Fruit fly (Drosophila melanogaster) whole organism, pupa: ENCODE data around the gene eco.

Experiments used
- CG10348 ChIP-seq: fragments of 200-800 bp; sonication (Bioruptor generic); IDR thresholded peaks from 2 replicates; pipeline ENCODE4 v1.3.6; 2022; ENCODE audit warnings: missing biosample characterization, missing genetic modification characterization
- CG12605 ChIP-seq: fragments of 200-800 bp; sonication (Bioruptor generic); IDR thresholded peaks from 2 replicates; pipeline ENCODE4 v1.3.6; 2022; ENCODE audit warnings: missing biosample characterization, missing genetic modification characterization
- CG13204 ChIP-seq: fragments of 200-800 bp; sonication (Bioruptor generic); optimal IDR thresholded peaks from 2 replicates; lab custom pipeline; 2018; ENCODE audit warnings: missing biosample characterization, mild to moderate bottlenecking, missing genetic modification characterization, moderate library complexity
- CG14655 ChIP-seq: fragments of 200-800 bp; sonication (Bioruptor generic); optimal IDR thresholded peaks from 3 replicates; lab custom pipeline; 2017; ENCODE audit warnings: mild to moderate bottlenecking, missing biosample characterization, missing genetic modification reagents, missing genetic modification characterization
- CG15710 ChIP-seq: fragments of 200-800 bp; sonication (Bioruptor generic); optimal IDR thresholded peaks from 2 replicates; lab custom pipeline; 2018; ENCODE audit warnings: missing biosample characterization, mild to moderate bottlenecking, missing genetic modification characterization, moderate library complexity
- CG17806 ChIP-seq: fragments of 200-800 bp; sonication (Bioruptor generic); optimal IDR thresholded peaks from 2 replicates; lab custom pipeline; 2018; ENCODE audit warnings: missing biosample characterization, mild to moderate bottlenecking, missing genetic modification characterization, moderate library complexity
- CG32121 ChIP-seq: fragments of 200-800 bp; sonication (Bioruptor generic); IDR thresholded peaks from 2 replicates; pipeline ENCODE4 v1.3.6; 2022; ENCODE audit warnings: missing biosample characterization, missing genetic modification characterization
- CG34367 ChIP-seq: fragments of 200-800 bp; sonication (Bioruptor generic); optimal IDR thresholded peaks from 2 replicates; lab custom pipeline; 2018; ENCODE audit warnings: missing biosample characterization, mild to moderate bottlenecking, missing genetic modification characterization
- CG4496 ChIP-seq: fragments of 200-800 bp; sonication (Bioruptor generic); IDR thresholded peaks from 3 replicates; pipeline ENCODE4 v1.3.6; 2022; ENCODE audit warnings: missing biosample characterization, missing genetic modification characterization
- CG8159 ChIP-seq: fragments of 200-800 bp; sonication (Bioruptor generic); optimal IDR thresholded peaks from 3 replicates; lab custom pipeline; 2018; ENCODE audit warnings: missing biosample characterization, mild to moderate bottlenecking, missing genetic modification characterization, moderate library complexity
- CG8301 ChIP-seq: fragments of 200-800 bp; sonication (Bioruptor generic); optimal IDR thresholded peaks from 2 replicates; lab custom pipeline; 2018; ENCODE audit warnings: missing biosample characterization, mild to moderate bottlenecking, missing genetic modification characterization
- CG9948 ChIP-seq: fragments of 200-800 bp; sonication (Bioruptor generic); optimal IDR thresholded peaks from 2 replicates; lab custom pipeline; 2018; ENCODE audit warnings: missing biosample characterization, mild to moderate bottlenecking, missing genetic modification characterization, moderate library complexity
- D1 ChIP-seq: fragments of 200-800 bp; sonication (Bioruptor generic); optimal IDR thresholded peaks from 2 replicates; lab custom pipeline; 2018; ENCODE audit warnings: missing biosample characterization, mild to moderate bottlenecking, missing genetic modification characterization, moderate library complexity
- EcR ChIP-seq: fragments of 200-800 bp; sonication (Bioruptor generic); optimal IDR thresholded peaks from 3 replicates; lab custom pipeline; 2019; ENCODE audit warnings: missing biosample characterization, missing genetic modification characterization, mild to moderate bottlenecking, moderate library complexity, missing genetic modification reagents
- Ets98B ChIP-seq: fragments of 200-800 bp; sonication (Bioruptor generic); IDR thresholded peaks from 2 replicates; pipeline ENCODE4 v1.3.6; 2022; ENCODE audit warnings: missing biosample characterization, missing genetic modification characterization
- Pif1A ChIP-seq: fragments of 200-800 bp; sonication (Bioruptor generic); optimal IDR thresholded peaks from 3 replicates; lab custom pipeline; 2016; ENCODE audit warnings: missing biosample characterization, missing genetic modification characterization
- Pif1B ChIP-seq: fragments of 200-800 bp; sonication (Bioruptor generic); optimal IDR thresholded peaks from 3 replicates; lab custom pipeline; 2016; ENCODE audit warnings: missing biosample characterization, missing genetic modification characterization
- Snoo ChIP-seq: fragments of 200-800 bp; sonication (Bioruptor generic); optimal IDR thresholded peaks from 3 replicates; lab custom pipeline; 2017; ENCODE audit warnings: missing biosample characterization, mild to moderate bottlenecking, missing genetic modification characterization, inconsistent platforms
- fd96Ca ChIP-seq: fragments of 200-800 bp; sonication (Bioruptor generic); IDR thresholded peaks from 3 replicates; pipeline ENCODE4 v1.3.6; 2022; ENCODE audit warnings: missing biosample characterization, missing genetic modification characterization
- gl ChIP-seq: fragments of 200-800 bp; sonication (Bioruptor generic); optimal IDR thresholded peaks from 2 replicates; lab custom pipeline; 2018; ENCODE audit warnings: missing biosample characterization, mild to moderate bottlenecking, missing genetic modification characterization
- rn ChIP-seq: fragments of 200-800 bp; sonication (Bioruptor generic); IDR thresholded peaks from 2 replicates; pipeline ENCODE4 v1.3.6; 2022; ENCODE audit warnings: missing biosample characterization, missing genetic modification characterization

The eco gene

DNA sequence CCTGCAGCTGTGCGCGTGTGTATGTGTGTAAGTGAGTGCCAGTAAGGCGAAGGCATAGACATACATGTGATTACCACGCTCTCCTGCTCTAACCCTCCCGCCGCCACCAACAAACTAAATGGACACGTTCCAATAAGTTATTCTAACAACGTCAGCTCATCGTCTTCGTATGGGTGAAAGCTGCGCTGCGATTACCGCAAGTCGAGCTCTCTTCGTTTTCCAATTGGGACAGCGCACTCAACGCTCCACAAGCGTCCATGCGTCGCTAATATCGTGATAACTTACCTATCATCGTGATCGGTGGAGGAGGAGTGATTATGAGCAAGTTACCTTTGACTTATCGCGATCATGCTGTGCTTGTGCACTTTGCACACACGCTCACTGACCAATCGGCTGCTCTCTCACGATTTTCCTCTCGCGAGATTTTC is 22.0 kb upstream of the eco start:
- TF ChIP-seq CG4496 (GFP tag; lab: Robert Waterston, UW), result peak; percentile 81
- peak; percentile 16 for TF ChIP-seq CG9948 (tag; lab: Kevin White, UChicago)
- TF ChIP-seq CG14655 (GFP tag; lab: Kevin White, UChicago), result no peak
- peak; percentile 83 for TF ChIP-seq CG12605 (GFP tag; lab: Robert Waterston, UW)
- TF ChIP-seq CG32121 (GFP tag; lab: Robert Waterston, UW), result no peak
- TF ChIP-seq CG8301, result peak; percentile 26
- TF ChIP-seq Pif1A (GFP tag; lab: Kevin White, UChicago), result peak; percentile 75
- peak; percentile 4 for TF ChIP-seq gl (tag; lab: Kevin White, UChicago)
- no peak for TF ChIP-seq EcR (GFP tag; lab: Kevin White, UChicago)
- TF ChIP-seq CG13204 (GFP tag; lab: Kevin White, UChicago), result no peak
- TF ChIP-seq CG17806 (tag; lab: Kevin White, UChicago), result no peak
- TF ChIP-seq CG8159 (tag; lab: Kevin White, UChicago), result no peak
- no peak for TF ChIP-seq CG15710 (tag; lab: Kevin White, UChicago)
- TF ChIP-seq CG34367 (tag; lab: Kevin White, UChicago), result no peak
- no peak for TF ChIP-seq rn (GFP tag; lab: Robert Waterston, UW)
- peak; percentile 61 for TF ChIP-seq Pif1B (GFP tag; lab: Kevin White, UChicago)
- peak; percentile 79; the same call in 2 of the 3 replicates for TF ChIP-seq fd96Ca
- TF ChIP-seq D1, result no peak
- TF ChIP-seq CG10348 (GFP tag; lab: Robert Waterston, UW), result no peak
- peak; percentile 94 for TF ChIP-seq Ets98B (GFP tag; lab: Robert Waterston, UW)
- TF ChIP-seq Snoo (tag; lab: Kevin White, UChicago), result no peak
- TF ChIP-seq, all 21 proteins: peak for 9

DNA sequence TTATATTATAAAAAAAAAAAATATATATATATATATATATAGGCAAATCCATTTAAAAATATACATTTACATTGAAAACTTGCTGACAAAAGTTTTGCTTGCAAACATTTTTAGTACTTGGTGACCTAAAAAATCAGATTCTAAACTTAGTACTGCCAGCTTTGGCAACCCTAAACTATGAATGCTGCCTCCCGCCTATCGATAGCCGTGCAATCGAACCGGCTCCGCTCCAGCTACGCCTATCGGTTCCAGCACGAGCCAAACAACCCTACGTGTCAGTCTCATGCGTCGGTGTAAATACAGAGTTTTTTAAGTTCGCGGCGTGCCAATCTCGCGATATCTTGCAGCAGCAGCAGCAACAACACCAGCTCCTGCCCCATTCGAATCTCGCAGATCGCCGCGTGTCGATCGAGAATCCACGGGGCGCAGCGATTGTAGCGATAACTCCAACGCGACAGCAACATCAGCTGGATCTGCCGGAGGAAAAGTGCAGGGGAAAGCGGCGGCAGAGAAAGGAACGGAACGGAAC is 21.2 kb upstream of the eco start, which contains the start of gene Sec63:
TSS of gene Sec63 (plus strand) at position 238 of the 529 bp plus-strand sequence.
- TF ChIP-seq CG13204 (GFP tag; lab: Kevin White, UChicago), result peak; percentile 11
- peak; percentile 38 for TF ChIP-seq Ets98B (GFP tag; lab: Robert Waterston, UW)
- TF ChIP-seq CG8159 (tag; lab: Kevin White, UChicago), result no peak
- TF ChIP-seq CG4496 (GFP tag; lab: Robert Waterston, UW), result peak; percentile 26; the same call in 2 of the 3 replicates

DNA sequence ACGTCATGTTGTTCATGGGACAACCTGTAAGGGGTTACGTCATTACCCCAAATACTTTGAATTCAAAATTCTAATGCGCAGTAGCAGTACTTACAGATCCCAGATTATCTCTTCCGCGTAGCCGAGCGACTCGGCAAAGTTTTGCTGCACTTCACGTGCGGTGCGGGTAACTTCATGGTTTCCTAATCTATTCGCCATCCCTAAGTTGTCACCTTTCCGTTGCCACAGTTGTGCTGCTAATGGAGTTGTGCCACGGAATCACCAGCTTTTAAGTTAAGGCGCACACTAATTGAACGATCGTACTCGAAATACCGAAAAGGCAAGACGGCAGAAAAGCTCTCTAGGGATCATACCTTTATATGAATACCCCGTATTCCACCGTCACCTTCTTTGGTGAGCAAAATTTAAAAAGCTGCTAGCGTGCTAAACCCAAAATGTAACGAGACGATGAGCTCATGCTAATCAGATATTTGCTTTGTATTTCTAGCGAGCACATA is 20.7 kb upstream of the eco start, which contains the start of gene pst:
TSS of gene pst (minus strand) at position 437 of the 497 bp plus-strand sequence.
- TF ChIP-seq Ets98B (GFP tag; lab: Robert Waterston, UW) (peak; percentile 5; the same call in 1 of the 2 replicates), CG4496 (GFP tag; lab: Robert Waterston, UW) (no peak), CG15710 (tag; lab: Kevin White, UChicago) (peak; percentile 6), CG12605 (GFP tag; lab: Robert Waterston, UW) (peak; percentile 16; the same call in 1 of the 2 replicates)
- TF ChIP-seq, all 21 proteins: peak for 3

DNA sequence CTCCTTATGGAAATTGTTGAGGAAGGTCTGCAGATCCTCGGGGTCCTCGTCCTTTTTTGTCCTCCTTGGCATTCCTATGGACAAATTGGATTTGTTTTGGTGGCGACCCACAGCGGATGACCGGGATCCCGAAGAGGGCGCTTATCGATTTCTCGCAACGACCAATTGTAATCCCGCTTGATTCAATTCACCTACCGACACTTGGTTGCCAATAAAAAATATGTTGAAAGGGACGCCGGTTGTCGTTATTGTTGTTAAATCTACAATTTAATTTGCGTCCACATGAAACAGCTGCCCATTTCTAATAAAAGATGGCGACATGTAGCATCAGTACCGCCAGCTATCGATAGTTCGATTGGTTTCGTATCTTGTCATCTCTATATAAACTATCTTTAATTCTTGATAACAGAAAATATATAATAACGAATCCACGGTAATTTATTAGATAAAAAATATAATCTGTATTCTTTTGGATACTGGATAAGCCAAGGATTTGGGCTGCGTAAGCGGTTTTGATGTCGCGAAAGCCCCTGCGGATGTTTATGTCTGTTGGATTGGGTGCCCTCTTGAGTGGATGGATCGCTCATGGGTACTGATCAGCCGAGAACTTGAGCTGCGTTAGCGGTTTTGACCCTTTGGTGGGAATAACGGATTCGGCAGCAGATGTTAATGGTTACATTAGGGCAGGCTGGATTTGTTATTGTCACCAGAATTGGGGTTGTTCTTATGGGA is 17.4 kb upstream of the eco start, which contains the start of gene CTCF:
TSS of gene CTCF (minus strand) at position 328 of the 732 bp plus-strand sequence.
- no peak for TF ChIP-seq CG8159 (tag; lab: Kevin White, UChicago)
- no peak for TF ChIP-seq CG10348 (GFP tag; lab: Robert Waterston, UW)
- TF ChIP-seq EcR (GFP tag; lab: Kevin White, UChicago), result no peak
- peak; percentile 12 for TF ChIP-seq CG9948 (tag; lab: Kevin White, UChicago)
- TF ChIP-seq CG8301, result no peak
- TF ChIP-seq CG4496 (GFP tag; lab: Robert Waterston, UW), result no peak
- TF ChIP-seq D1, result no peak
- no peak for TF ChIP-seq CG12605 (GFP tag; lab: Robert Waterston, UW)
- peak; percentile 13 for TF ChIP-seq CG15710 (tag; lab: Kevin White, UChicago)
- no peak for TF ChIP-seq Ets98B (GFP tag; lab: Robert Waterston, UW)
- peak; percentile 30; the same call in 1 of the 3 replicates for TF ChIP-seq fd96Ca

DNA sequence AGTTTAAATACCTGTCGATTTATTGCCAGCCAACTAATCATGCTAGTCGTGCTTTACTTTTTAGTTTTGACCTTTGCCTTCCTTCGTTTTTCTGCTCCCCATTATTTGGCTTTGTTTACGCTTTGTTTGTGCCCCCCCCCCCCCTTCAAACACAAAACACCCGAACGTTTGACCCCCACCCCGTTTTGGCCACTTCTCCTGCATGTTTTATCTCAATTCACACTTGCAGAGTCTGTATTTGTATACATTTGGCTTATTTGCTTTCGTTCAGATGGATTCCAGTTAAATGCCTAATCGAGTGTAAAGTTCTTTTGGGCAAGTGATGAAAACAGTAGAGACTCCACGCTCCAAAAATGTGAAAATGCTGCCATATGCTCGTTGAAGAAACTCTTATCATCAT is 10.2 kb upstream of the eco start:
- TF ChIP-seq CG10348 (GFP tag; lab: Robert Waterston, UW) (no peak), Snoo (tag; lab: Kevin White, UChicago) (no peak), Pif1A (GFP tag; lab: Kevin White, UChicago) (no peak), CG12605 (GFP tag; lab: Robert Waterston, UW) (no peak), fd96Ca (no peak), CG34367 (tag; lab: Kevin White, UChicago) (no peak), CG9948 (tag; lab: Kevin White, UChicago) (no peak), CG13204 (GFP tag; lab: Kevin White, UChicago) (no peak), Ets98B (GFP tag; lab: Robert Waterston, UW) (no peak), CG17806 (tag; lab: Kevin White, UChicago) (no peak), CG15710 (tag; lab: Kevin White, UChicago) (no peak), CG8159 (tag; lab: Kevin White, UChicago) (no peak), EcR (GFP tag; lab: Kevin White, UChicago) (no peak), gl (tag; lab: Kevin White, UChicago) (no peak), CG32121 (GFP tag; lab: Robert Waterston, UW) (no peak), CG14655 (GFP tag; lab: Kevin White, UChicago) (no peak)
- TF ChIP-seq, all 21 proteins: peak for 0
